Worm (Caenorhabditis elegans): ENCODE results near the gene sth-1.

DNA sequence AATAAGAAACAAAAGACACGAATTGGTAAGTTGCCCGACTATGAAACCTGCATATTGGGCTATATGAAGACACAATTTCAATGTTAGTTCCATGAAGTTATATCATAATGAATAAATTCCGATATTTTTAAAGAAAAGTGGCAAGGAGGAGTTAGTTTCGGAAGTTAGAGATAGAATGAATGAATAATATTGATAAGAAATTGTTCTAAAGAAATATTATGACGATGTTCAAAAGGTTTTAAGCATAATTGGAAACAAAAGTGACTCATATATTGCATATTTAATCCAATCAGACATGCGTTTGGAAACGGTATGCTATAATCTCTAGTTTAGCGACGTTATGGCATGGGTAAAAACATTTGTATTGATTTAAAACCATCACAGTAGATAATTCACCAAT, 17.7 kb downstream of the sth-1 start, which contains the start of gene str-143:
- TF ChIP-seq unc-62 (GFP tag; optimal IDR thresholded peaks at IDR 0.05) (no peak), elt-3 (tag; optimal IDR thresholded peaks at IDR 0.05) (no peak), aly-2 (tag; optimal IDR thresholded peaks at IDR 0.05) (no peak), nhr-12 (tag; optimal IDR thresholded peaks at IDR 0.05) (no peak), daf-12 (tag; optimal IDR thresholded peaks at IDR 0.05) (no peak), egl-5 (tag; optimal IDR thresholded peaks at IDR 0.05) (no peak), pha-4 (tag; optimal IDR thresholded peaks at IDR 0.05) (no peak), egl-27 (tag; optimal IDR thresholded peaks at IDR 0.05) (no peak), nhr-76 (tag; optimal IDR thresholded peaks at IDR 0.05) (no peak), nhr-237 (tag; optimal IDR thresholded peaks at IDR 0.05) (no peak), mdl-1 (tag; optimal IDR thresholded peaks at IDR 0.05) (no peak), ztf-11 (tag; optimal IDR thresholded peaks at IDR 0.05) (no peak), ZK546.5 (tag; optimal IDR thresholded peaks at IDR 0.05) (no peak)
